Worm (Caenorhabditis elegans): ENCODE data around the gene H06H21.37.

Gene H06H21.37

ce11 chrIV:4809813-4810212 lies at the start of gene H06H21.37:
Gene H06H21.37, minus strand, starts transcription at chrIV:4809974.
- no peak for TF ChIP-seq pha-4 (tag; optimal IDR thresholded peaks at IDR 0.05)

ce11 chrIV:4858573-4858972 lies 48.8 kb upstream of the H06H21.37 start, which contains the start of gene Y17G9A.3:
Gene Y17G9A.3, minus strand, starts transcription at chrIV:4858673.
- TF ChIP-seq ham-2 (GFP tag; optimal IDR thresholded peaks at IDR 0.05) = no peak
- no peak for TF ChIP-seq lsy-2 (tag; optimal IDR thresholded peaks at IDR 0.05)
- no peak for TF ChIP-seq sem-2 (GFP tag; optimal IDR thresholded peaks at IDR 0.05)
- no peak for TF ChIP-seq tbx-8 (GFP tag; optimal IDR thresholded peaks at IDR 0.05)
- TF ChIP-seq cnd-1 (tag; optimal IDR thresholded peaks at IDR 0.05) = no peak
- no peak for TF ChIP-seq mab-5 (tag; optimal IDR thresholded peaks at IDR 0.05)

- TF ChIP-seq mls-2 (tag; optimal IDR thresholded peaks at IDR 0.05) (no peak), mab-5 (tag; optimal IDR thresholded peaks at IDR 0.05) (no peak), pha-4 (tag; optimal IDR thresholded peaks at IDR 0.05) (no peak)
These were observed 46.4 kb upstream of the H06H21.37 start, which contains the start of gene Y17G9A.2 for ce11 chrIV:4856195-4856594. Gene Y17G9A.2, minus strand, starts transcription at chrIV:4856295.

- TF ChIP-seq mab-5 (tag; optimal IDR thresholded peaks at IDR 0.05) (no peak), ces-1 (GFP tag; optimal IDR thresholded peaks at IDR 0.05) (no peak), snpc-4 (tag; optimal IDR thresholded peaks at IDR 0.05) (no peak), unc-120 (tag; optimal IDR thresholded peaks at IDR 0.05; ENCODE audit: poor library complexity, severe bottlenecking) (no peak), nhr-76 (tag; optimal IDR thresholded peaks at IDR 0.05) (no peak), mls-2 (tag; optimal IDR thresholded peaks at IDR 0.05) (no peak), pha-4 (tag; optimal IDR thresholded peaks at IDR 0.05) (no peak), hlh-1 (tag; optimal IDR thresholded peaks at IDR 0.05) (no peak), elt-1 (tag; optimal IDR thresholded peaks at IDR 0.05; ENCODE audit: borderline replicate concordance, insufficient read depth) (no peak), ham-2 (GFP tag; optimal IDR thresholded peaks at IDR 0.05) (no peak), nhr-28 (tag; optimal IDR thresholded peaks at IDR 0.05) (no peak), nhr-12 (tag; optimal IDR thresholded peaks at IDR 0.05) (no peak), lin-32 (GFP tag; optimal IDR thresholded peaks at IDR 0.05) (no peak), unc-62 (GFP tag; optimal IDR thresholded peaks at IDR 0.05) (no peak), bed-3 (GFP tag; optimal IDR thresholded peaks at IDR 0.05) (no peak), sptf-1 (tag; optimal IDR thresholded peaks at IDR 0.05) (no peak), ceh-43 (GFP tag; optimal IDR thresholded peaks at IDR 0.05) (no peak), M03D4.4 (tag; optimal IDR thresholded peaks at IDR 0.05) (no peak), mep-1 (tag; optimal IDR thresholded peaks at IDR 0.05) (no peak)
These were observed 37.0 kb upstream of the H06H21.37 start, which contains the start of gene tat-2 for ce11 chrIV:4846793-4847192. Gene tat-2, minus strand, starts transcription at chrIV:4846893.

- TF ChIP-seq mep-1 (tag; optimal IDR thresholded peaks at IDR 0.05) (no peak), zip-8 (tag; optimal IDR thresholded peaks at IDR 0.05) (no peak), cnd-1 (tag; optimal IDR thresholded peaks at IDR 0.05) (no peak), unc-62 (GFP tag; optimal IDR thresholded peaks at IDR 0.05) (no peak), lin-32 (GFP tag; optimal IDR thresholded peaks at IDR 0.05) (no peak)
These were observed 32.3 kb upstream of the H06H21.37 start for ce11 chrIV:4842030-4842429.

- no peak for TF ChIP-seq ztf-11 (tag; optimal IDR thresholded peaks at IDR 0.05)
- no peak for TF ChIP-seq nhr-28 (tag; optimal IDR thresholded peaks at IDR 0.05)
- TF ChIP-seq nhr-76 (tag; optimal IDR thresholded peaks at IDR 0.05) = no peak
- TF ChIP-seq sem-2 (GFP tag; optimal IDR thresholded peaks at IDR 0.05) = no peak
- TF ChIP-seq mls-2 (tag; optimal IDR thresholded peaks at IDR 0.05) = no peak
- no peak for TF ChIP-seq unc-39 (tag; optimal IDR thresholded peaks at IDR 0.05)
- no peak for TF ChIP-seq blmp-1 (tag; optimal IDR thresholded peaks at IDR 0.05)
These were observed 19.9 kb upstream of the H06H21.37 start for ce11 chrIV:4829641-4830040.

ce11 chrIV:4827219-4827618 lies 17.4 kb upstream of the H06H21.37 start, which contains the start of gene mpz-4:
Gene mpz-4, minus strand, starts transcription at chrIV:4827319.
- TF ChIP-seq elt-3 (tag; optimal IDR thresholded peaks at IDR 0.05) (no peak), nhr-76 (tag; optimal IDR thresholded peaks at IDR 0.05) (no peak), cnd-1 (tag; optimal IDR thresholded peaks at IDR 0.05) (no peak), unc-39 (tag; optimal IDR thresholded peaks at IDR 0.05) (no peak)

Measured in whole organism, mixed stage, embryonic.